Fruit fly (Drosophila melanogaster) S2 (cell line): ENCODE data around the gene Sfp24Bc.

Source experiments
- CG8478 ChIP-seq: fragments of >200 bp; optimal IDR thresholded peaks from 2 replicates; lab custom pipeline; 2018
- CTCF ChIP-seq, 2 experiments: fragments of >200 bp; optimal IDR thresholded peaks; 2 replicates each; lab custom pipeline; 2018

DNA sequence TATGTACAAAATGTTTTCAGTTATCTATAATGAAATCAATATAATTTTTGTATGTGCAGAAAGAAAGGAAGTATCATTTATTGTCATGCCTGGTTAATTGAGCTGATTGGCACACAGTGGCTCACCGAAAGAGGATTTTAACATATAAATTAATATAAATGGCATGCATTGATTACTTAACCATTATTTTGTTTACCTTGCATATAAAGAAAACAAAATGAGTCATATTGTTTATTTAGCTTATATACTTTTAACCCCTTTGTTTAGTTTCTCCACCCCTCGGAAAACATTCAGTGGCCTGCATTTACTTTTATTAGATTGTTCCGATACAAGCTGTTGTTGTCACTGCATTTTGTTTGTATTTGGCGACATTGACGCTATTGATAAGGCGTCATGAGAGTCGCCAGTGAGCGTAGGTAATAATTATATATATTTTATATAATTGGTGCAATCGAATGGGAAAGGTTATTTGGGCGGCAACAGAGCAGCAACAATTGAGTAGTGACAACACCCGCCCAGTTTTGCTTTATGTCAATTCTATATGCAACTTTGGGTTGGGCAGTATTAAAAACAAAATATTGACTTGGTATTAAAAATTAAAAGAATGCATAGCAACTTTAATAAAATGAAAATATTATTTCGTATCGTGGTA, 22.7 kb downstream of the Sfp24Bc start:
- TF ChIP-seq CG8478 (lab: Kevin White, UChicago) (no peak), CTCF (optimal IDR thresholded peaks at IDR 0.05; lab: Kevin White, UChicago) (no peak)
